Worm (Caenorhabditis elegans): ENCODE measurements around the gene gar-2.

ce11 chrIII:6344737-6345136 lies 35.6 kb downstream of the gar-2 start:
- TF ChIP-seq lir-3 (tag; optimal IDR thresholded peaks at IDR 0.05) (no peak), skn-1 (tag; optimal IDR thresholded peaks at IDR 0.05) (no peak), zag-1 (tag; optimal IDR thresholded peaks at IDR 0.05) (no peak)
